Worm (Caenorhabditis elegans) whole organism, L4/young adult: ENCODE results near the gene lys-7.

Experiments used
- W03F9.2 ChIP-seq: fragments of 150-350 bp; optimal IDR thresholded peaks from 2 replicates; lab custom pipeline; 2014; ENCODE audit warnings: missing biosample characterization, missing genetic modification characterization
- dao-5 ChIP-seq: sonication (generic microtip); optimal IDR thresholded peaks from 2 replicates; lab custom pipeline; 2016; ENCODE audit warnings: missing genotype, missing genetic modification characterization, moderate library complexity, missing compliant biosample characterization
- him-1 ChIP-seq: sonication (generic microtip); optimal IDR thresholded peaks from 2 replicates; lab custom pipeline; 2016; ENCODE audit warnings: missing genotype, missing genetic modification reagents, missing genetic modification characterization, missing compliant biosample characterization

ce11 chrV:3444777-3445089 is 37.7 kb downstream of the lys-7 start, which contains the start of gene cfz-2:
- TF ChIP-seq him-1 (no peak), W03F9.2 (tag; lab: Kevin White, UChicago) (no peak), dao-5 (tag; lab: Kevin White, UChicago) (no peak)
